Fruit fly (Drosophila melanogaster) whole organism, wandering third instar larva: ENCODE data around the gene CG15773.

Source experiments
- Abd-B ChIP-seq: fragments of >200 bp; optimal IDR thresholded peaks from 2 replicates; lab custom pipeline; 2017; ENCODE audit warnings: missing biosample characterization, missing genetic modification characterization
- CG32264 ChIP-seq: fragments of 200-800 bp; sonication (Bioruptor generic); optimal IDR thresholded peaks from 2 replicates; lab custom pipeline; 2016; ENCODE audit warnings: missing biosample characterization, missing genetic modification characterization
- CG9705 ChIP-seq: fragments of 200-800 bp; sonication (Bioruptor generic); optimal IDR thresholded peaks from 2 replicates; lab custom pipeline; 2018; ENCODE audit warnings: missing biosample characterization, mild to moderate bottlenecking, missing genetic modification characterization
- CrebA ChIP-seq: fragments of 200-800 bp; sonication (Bioruptor generic); optimal IDR thresholded peaks from 2 replicates; lab custom pipeline; 2016; ENCODE audit warnings: missing biosample characterization, mild to moderate bottlenecking, missing genetic modification characterization, borderline replicate concordance
- Dfd ChIP-seq: fragments of >200 bp; optimal IDR thresholded peaks from 2 replicates; lab custom pipeline; 2017; ENCODE audit warnings: missing biosample characterization, missing genetic modification characterization
- Dif ChIP-seq: fragments of 200-275, 200-300 bp; sonication (Bioruptor generic); optimal IDR thresholded peaks from 2 replicates; lab custom pipeline; 2018; ENCODE audit warnings: missing biosample characterization, missing genetic modification characterization; ENCODE audit not compliant: partially characterized antibody
- GATAd ChIP-seq: sonication (Bioruptor generic); optimal IDR thresholded peaks from 2 replicates; lab custom pipeline; 2016; ENCODE audit warnings: missing biosample characterization, missing genetic modification characterization
- HLH106 ChIP-seq: fragments of 200-800 bp; optimal IDR thresholded peaks from 3 replicates; lab custom pipeline; 2019; ENCODE audit warnings: missing biosample characterization, mild to moderate bottlenecking, missing genetic modification characterization, moderate library complexity
- Hnf4 ChIP-seq: fragments of 200-800 bp; sonication (Bioruptor generic); optimal IDR thresholded peaks from 2 replicates; lab custom pipeline; 2016; ENCODE audit warnings: missing biosample characterization, mild to moderate bottlenecking, missing genetic modification characterization
- Hr78 ChIP-seq: fragments of >200 bp; optimal IDR thresholded peaks from 2 replicates; lab custom pipeline; 2017; ENCODE audit warnings: missing biosample characterization, missing genetic modification characterization
- Hr83 ChIP-seq: fragments of 200-300 bp; sonication (Bioruptor generic); optimal IDR thresholded peaks from 2 replicates; lab custom pipeline; 2016; ENCODE audit warnings: missing biosample characterization, mild to moderate bottlenecking, missing genetic modification characterization, moderate library complexity; ENCODE audit not compliant: poor library complexity, severe bottlenecking
- Jra ChIP-seq: sonication (Bioruptor generic); optimal IDR thresholded peaks from 2 replicates; lab custom pipeline; 2016; ENCODE audit warnings: missing biosample characterization, missing genetic modification characterization
- Mio ChIP-seq: sonication (Bioruptor generic); optimal IDR thresholded peaks from 2 replicates; lab custom pipeline; 2016; ENCODE audit warnings: missing biosample characterization, missing genetic modification characterization
- Myc ChIP-seq: fragments of >200 bp; optimal IDR thresholded peaks from 2 replicates; lab custom pipeline; 2017
- N ChIP-seq: fragments of >200 bp; optimal IDR thresholded peaks from 2 replicates; lab custom pipeline; 2018; ENCODE audit warnings: missing biosample characterization, missing external identifiers, missing genetic modification characterization
- OdsH ChIP-seq: fragments of 200-800 bp; sonication (Bioruptor generic); optimal IDR thresholded peaks from 2 replicates; lab custom pipeline; 2016; ENCODE audit warnings: missing biosample characterization, mild to moderate bottlenecking, missing genetic modification characterization
- Rel ChIP-seq, 2 experiments: fragments of 200-800 bp; sonication (Bioruptor generic) in 1 of 2; optimal IDR thresholded peaks; 2 replicates in 1 of 2; 3 replicates in 1 of 2; lab custom pipeline; 2016 to 2019; ENCODE audit warnings: mild to moderate bottlenecking in 2 of 2, missing biosample characterization in 2 of 2, missing genetic modification characterization in 2 of 2, moderate library complexity in 1 of 2
- Sp1 ChIP-seq: fragments of 200-800 bp; sonication (Bioruptor generic); optimal IDR thresholded peaks from 3 replicates; lab custom pipeline; 2019; ENCODE audit warnings: missing biosample characterization, mild to moderate bottlenecking, missing genetic modification characterization, moderate library complexity
- Vsx2 ChIP-seq: fragments of 200-300, 225-300 bp; sonication (Bioruptor generic); optimal IDR thresholded peaks from 2 replicates; lab custom pipeline; 2018; ENCODE audit warnings: missing biosample characterization, missing genetic modification characterization; ENCODE audit not compliant: partially characterized antibody
- br ChIP-seq: fragments of 200-800 bp; sonication (Bioruptor generic); optimal IDR thresholded peaks from 2 replicates; lab custom pipeline; 2016; ENCODE audit warnings: missing biosample characterization, missing genetic modification characterization
- brk ChIP-seq: fragments of 200-800 bp; sonication (Bioruptor generic); optimal IDR thresholded peaks from 2 replicates; lab custom pipeline; 2016; ENCODE audit warnings: missing biosample characterization, mild to moderate bottlenecking, missing genetic modification characterization
- dl ChIP-seq, 2 experiments: fragments of 175-275, 200-275 bp in 1 of 2; fragments of 200-275 bp in 1 of 2; sonication (Bioruptor generic); optimal IDR thresholded peaks; lab custom pipeline; 2018; ENCODE audit warnings: mild to moderate bottlenecking in 2 of 2, missing biosample characterization in 2 of 2, missing genetic modification characterization in 2 of 2, moderate library complexity in 2 of 2; ENCODE audit not compliant: partially characterized antibody in 2 of 2, insufficient read depth in 1 of 2
- dmrt93B ChIP-seq: fragments of 200-800 bp; sonication (Bioruptor generic); optimal IDR thresholded peaks from 2 replicates; lab custom pipeline; 2018; ENCODE audit warnings: missing biosample characterization, mild to moderate bottlenecking, missing genetic modification characterization
- dsf ChIP-seq: sonication (Bioruptor generic); optimal IDR thresholded peaks from 2 replicates; lab custom pipeline; 2016; ENCODE audit warnings: missing biosample characterization, missing genetic modification characterization, borderline replicate concordance
- ey ChIP-seq: fragments of 200-800 bp; sonication (Bioruptor generic); optimal IDR thresholded peaks from 2 replicates; lab custom pipeline; 2016; ENCODE audit warnings: missing biosample characterization, missing genetic modification characterization
- foxo ChIP-seq, 2 experiments: fragments of 200-800 bp; sonication (Bioruptor generic); optimal IDR thresholded peaks; 2 replicates in 1 of 2; 3 replicates in 1 of 2; lab custom pipeline; 2016 to 2017; ENCODE audit warnings: missing biosample characterization in 2 of 2, missing genetic modification characterization in 2 of 2
- fru ChIP-seq: fragments of 200-800 bp; sonication (Bioruptor generic); optimal IDR thresholded peaks from 3 replicates; lab custom pipeline; 2016; ENCODE audit warnings: missing biosample characterization, mild to moderate bottlenecking, missing genetic modification characterization
- h ChIP-seq: fragments of 200-800 bp; sonication (Bioruptor generic); optimal IDR thresholded peaks from 3 replicates; lab custom pipeline; 2016; ENCODE audit warnings: missing biosample characterization, mild to moderate bottlenecking, missing genetic modification characterization
- jim ChIP-seq: fragments of 175-275, 200-325 bp; sonication (Bioruptor generic); optimal IDR thresholded peaks from 2 replicates; lab custom pipeline; 2016; ENCODE audit warnings: missing biosample characterization, mild to moderate bottlenecking, missing genetic modification characterization
- lola ChIP-seq: fragments of >200 bp; optimal IDR thresholded peaks from 2 replicates; lab custom pipeline; 2017; ENCODE audit warnings: missing biosample characterization, missing genetic modification characterization
- pan ChIP-seq: fragments of >200 bp; optimal IDR thresholded peaks from 2 replicates; lab custom pipeline; 2017
- psq ChIP-seq: fragments of 200-800 bp; sonication (Bioruptor generic); optimal IDR thresholded peaks from 3 replicates; lab custom pipeline; 2017; ENCODE audit warnings: missing biosample characterization, mild to moderate bottlenecking, missing genetic modification characterization, moderate library complexity
- rgr ChIP-seq: fragments of 200-800 bp; sonication (Bioruptor generic); optimal IDR thresholded peaks from 3 replicates; lab custom pipeline; 2016; ENCODE audit warnings: missing biosample characterization, mild to moderate bottlenecking, missing genetic modification characterization
- sage ChIP-seq: fragments of 200-800 bp; sonication (Bioruptor generic); optimal IDR thresholded peaks from 2 replicates; lab custom pipeline; 2016; ENCODE audit warnings: missing biosample characterization, mild to moderate bottlenecking, missing genetic modification characterization
- sv ChIP-seq: fragments of 200-800 bp; sonication (Bioruptor generic); optimal IDR thresholded peaks from 3 replicates; lab custom pipeline; 2016; ENCODE audit warnings: missing biosample characterization, missing genetic modification characterization
- tai ChIP-seq: sonication (Bioruptor generic); optimal IDR thresholded peaks from 2 replicates; lab custom pipeline; 2016; ENCODE audit warnings: missing biosample characterization, missing genetic modification characterization
- usp ChIP-seq: fragments of >200 bp; optimal IDR thresholded peaks from 2 replicates; lab custom pipeline; 2017; ENCODE audit warnings: missing biosample characterization, missing genetic modification characterization
- woc ChIP-seq: sonication (Bioruptor generic); optimal IDR thresholded peaks from 2 replicates; lab custom pipeline; 2016; ENCODE audit warnings: missing biosample characterization, mild to moderate bottlenecking, missing genetic modification characterization

Gene CG15773

DNA sequence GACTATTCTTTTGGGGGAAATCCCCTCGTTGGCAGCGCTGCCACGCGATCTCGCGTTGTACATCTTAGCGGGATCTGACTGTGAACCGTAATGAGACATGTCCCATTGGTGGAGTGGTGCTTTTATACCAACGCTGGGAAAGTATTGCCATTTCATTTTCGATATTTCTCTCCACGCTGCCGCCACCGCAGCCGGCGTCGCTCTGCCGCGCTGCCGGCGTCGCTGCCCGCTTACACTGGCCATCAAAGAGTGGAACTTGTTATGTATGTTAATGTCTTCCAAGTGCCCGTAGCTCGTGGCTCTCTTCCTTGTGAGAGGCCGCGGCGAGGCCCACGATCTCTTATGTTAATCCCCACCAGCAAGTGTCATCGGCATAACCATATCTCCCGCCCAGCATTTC is 49.0 kb downstream of the CG15773 start, which contains the start of gene CG3108:
TSS of gene CG3108 (minus strand) at position 101 of the 400 bp plus-strand sequence.
- no peak for TF ChIP-seq Hr78 (GFP tag; lab: Kevin White, UChicago)
- TF ChIP-seq dl (GFP tag; optimal IDR thresholded peaks at IDR 0.05; lab: Kevin White, UChicago; ENCODE audit: insufficient read depth in 1 of 2, partially characterized antibody in 2 of 2) = no peak
- TF ChIP-seq tai (GFP tag; lab: Kevin White, UChicago) = no peak
- no peak for TF ChIP-seq Rel (GFP tag; optimal IDR thresholded peaks at IDR 0.05; lab: Kevin White, UChicago)
- TF ChIP-seq Rel (tag; optimal IDR thresholded peaks at IDR 0.05; lab: Kevin White, UChicago) = no peak
- TF ChIP-seq Myc = no peak
- no peak for TF ChIP-seq fru (GFP tag; lab: Kevin White, UChicago)
- no peak for TF ChIP-seq Jra (GFP tag; lab: Kevin White, UChicago)
- TF ChIP-seq Mio (GFP tag; lab: Kevin White, UChicago) = no peak
- TF ChIP-seq Hnf4 = no peak
- TF ChIP-seq OdsH (GFP tag; lab: Kevin White, UChicago) = no peak
- no peak for TF ChIP-seq Dfd (GFP tag; lab: Kevin White, UChicago)
- no peak for TF ChIP-seq lola (GFP tag; lab: Kevin White, UChicago)
- no peak for TF ChIP-seq CrebA (GFP tag; lab: Kevin White, UChicago)

DNA sequence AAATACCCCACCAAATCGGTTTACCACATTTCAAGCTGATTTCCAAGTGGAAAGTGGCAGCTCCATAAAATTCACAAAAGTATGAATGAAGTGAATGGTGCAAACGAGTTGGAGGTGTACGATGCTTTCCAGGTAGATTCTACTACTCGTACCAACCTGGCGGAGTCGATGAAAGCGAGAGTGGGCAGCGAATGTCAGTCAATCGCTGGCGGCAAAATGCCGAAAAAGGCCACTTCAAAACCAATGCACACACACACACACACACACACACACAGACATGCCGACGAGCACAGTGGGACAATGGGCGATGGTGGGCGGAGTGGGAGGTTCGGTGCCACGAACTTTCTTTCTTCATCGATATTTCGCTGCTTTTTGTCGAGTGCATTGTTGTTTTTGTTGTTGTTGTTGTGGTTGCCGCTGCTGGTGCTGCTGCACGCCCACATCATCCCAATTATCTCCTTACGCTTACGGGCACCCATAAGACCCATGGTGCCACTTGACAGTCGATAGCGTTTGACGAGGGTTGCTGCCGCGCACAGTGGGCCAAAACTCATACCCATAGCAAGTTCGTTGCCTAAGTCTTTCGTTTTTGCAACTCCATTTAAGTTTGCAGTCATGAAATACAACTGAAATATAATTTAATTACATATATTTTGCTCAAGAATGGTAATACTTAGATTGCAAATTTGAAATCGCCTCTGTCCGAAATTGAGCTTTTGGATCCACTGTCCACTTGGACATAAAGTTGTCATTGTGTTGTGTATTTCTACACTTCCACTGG is 50.9 kb downstream of the CG15773 start:
- TF ChIP-seq foxo (GFP tag; optimal IDR thresholded peaks at IDR 0.05; lab: Kevin White, UChicago) = peak in 1 of 2 experiments; percentile 70
- TF ChIP-seq dl (GFP tag; optimal IDR thresholded peaks at IDR 0.05; lab: Kevin White, UChicago; ENCODE audit: insufficient read depth in 1 of 2, partially characterized antibody in 2 of 2) = no peak
- TF ChIP-seq CG9705 = no peak
- TF ChIP-seq Dfd (GFP tag; lab: Kevin White, UChicago) = no peak
- TF ChIP-seq sv (GFP tag; lab: Kevin White, UChicago) = no peak
- no peak for TF ChIP-seq Hnf4
- TF ChIP-seq N (GFP tag; lab: Kevin White, UChicago) = no peak
- peak; percentile 65 for TF ChIP-seq sage
- peak; percentile 74 for TF ChIP-seq woc (GFP tag; lab: Kevin White, UChicago)
- TF ChIP-seq dsf (GFP tag; lab: Kevin White, UChicago) = no peak
- no peak for TF ChIP-seq jim
- no peak for TF ChIP-seq Vsx2 (GFP tag; lab: Kevin White, UChicago)
- no peak for TF ChIP-seq pan (lab: Kevin White, UChicago)
- peak; percentile 50 for TF ChIP-seq dmrt93B (GFP tag; lab: Kevin White, UChicago)
- TF ChIP-seq h (GFP tag; lab: Kevin White, UChicago) = peak; percentile 77
- peak; percentile 73 for TF ChIP-seq fru (GFP tag; lab: Kevin White, UChicago)
- no peak for TF ChIP-seq brk (GFP tag; lab: Kevin White, UChicago)
- no peak for TF ChIP-seq CrebA (GFP tag; lab: Kevin White, UChicago)
- TF ChIP-seq rgr (GFP tag; lab: Kevin White, UChicago) = peak; percentile 68
- no peak for TF ChIP-seq Hr78 (GFP tag; lab: Kevin White, UChicago)
- TF ChIP-seq OdsH (GFP tag; lab: Kevin White, UChicago) = peak; percentile 70
- peak; percentile 65 for TF ChIP-seq Sp1 (GFP tag; lab: Kevin White, UChicago)
- peak; percentile 63 for TF ChIP-seq psq (GFP tag; lab: Kevin White, UChicago)
- TF ChIP-seq usp (GFP tag; lab: Kevin White, UChicago) = no peak
- peak; percentile 50 for TF ChIP-seq ey (GFP tag; lab: Kevin White, UChicago)
- TF ChIP-seq Abd-B (GFP tag; lab: Kevin White, UChicago) = no peak
- TF ChIP-seq br (GFP tag; lab: Kevin White, UChicago) = peak; percentile 71
- TF ChIP-seq lola (GFP tag; lab: Kevin White, UChicago) = no peak
- TF ChIP-seq Mio (GFP tag; lab: Kevin White, UChicago) = no peak
- TF ChIP-seq Dif (GFP tag; lab: Kevin White, UChicago) = no peak
- no peak for TF ChIP-seq GATAd (GFP tag; lab: Kevin White, UChicago)
- no peak for TF ChIP-seq Jra (GFP tag; lab: Kevin White, UChicago)
- TF ChIP-seq HLH106 = peak; percentile 67
- no peak for TF ChIP-seq tai (GFP tag; lab: Kevin White, UChicago)
- TF ChIP-seq Rel (GFP tag; optimal IDR thresholded peaks at IDR 0.05; lab: Kevin White, UChicago) = no peak
- no peak for TF ChIP-seq Rel (tag; optimal IDR thresholded peaks at IDR 0.05; lab: Kevin White, UChicago)
- peak; percentile 47 for TF ChIP-seq CG32264 (GFP tag; lab: Kevin White, UChicago)
- TF ChIP-seq Hr83 (GFP tag; lab: Kevin White, UChicago) = no peak
- no peak for TF ChIP-seq Myc
- TF ChIP-seq, all 38 proteins: peak for 14
